Worm (Caenorhabditis elegans): ENCODE data around the gene nhr-50.
"Not testable (repeated sequence)": the region's sequence is repeated elsewhere in the genome, so short reads cannot be mapped to it uniquely, and the experiment has no call there.

The nhr-50 gene

DNA sequence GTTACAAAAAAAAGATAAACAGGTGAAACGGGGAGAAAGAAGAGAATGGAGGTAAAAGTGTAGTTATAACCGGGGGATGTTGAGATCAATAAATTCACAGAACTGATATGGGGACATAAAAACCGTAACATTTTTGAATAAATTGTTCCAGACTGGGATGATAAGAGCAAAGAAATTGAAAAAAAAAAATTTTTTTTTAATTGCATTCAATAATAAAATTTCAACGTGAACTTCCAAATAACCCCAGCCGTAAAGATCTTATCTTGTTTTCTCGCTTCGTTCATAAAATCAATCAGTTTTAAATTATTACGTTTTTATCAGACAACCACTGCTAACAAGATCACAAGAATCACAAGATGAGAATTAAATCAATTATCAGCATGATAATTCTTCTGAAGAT lies 8.6 kb downstream of the nhr-50 start, which contains the start of gene C06C6.7:
TSS of gene C06C6.7 (plus strand) at position 301 of the 400 bp plus-strand sequence.
- not testable (repeated sequence) for TF ChIP-seq nhr-76, pha-4, hlh-1 (tag; optimal IDR thresholded peaks at IDR 0.05)

DNA sequence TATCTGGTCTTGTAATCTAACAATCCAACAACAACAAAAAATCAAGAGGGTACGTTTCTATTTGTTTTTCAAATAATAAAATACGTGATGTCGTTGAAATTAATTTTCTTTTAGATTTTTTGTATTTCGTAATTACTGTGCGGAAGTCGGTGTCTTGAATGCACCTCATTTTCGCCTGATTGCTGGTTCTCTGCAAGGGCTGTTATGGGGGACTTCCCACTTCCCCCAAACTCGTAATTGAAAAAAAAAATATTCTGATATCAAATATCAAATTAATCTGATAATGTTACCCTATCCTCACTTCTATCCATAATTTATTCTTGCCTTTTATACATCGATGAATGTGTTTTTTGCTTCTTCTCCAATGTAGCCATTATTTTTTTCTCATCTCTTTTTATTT lies 12.4 kb downstream of the nhr-50 start, which contains the start of gene F36G9.15:
TSS of gene F36G9.15 (minus strand) at position 101 of the 400 bp plus-strand sequence.
- no peak for TF ChIP-seq bed-3 (GFP tag; optimal IDR thresholded peaks at IDR 0.05)
- TF ChIP-seq blmp-1 (tag; optimal IDR thresholded peaks at IDR 0.05): no peak
- TF ChIP-seq unc-120 (tag; optimal IDR thresholded peaks at IDR 0.05; ENCODE audit: poor library complexity, severe bottlenecking): no peak
- no peak for TF ChIP-seq zip-8 (tag; optimal IDR thresholded peaks at IDR 0.05)
- no peak for TF ChIP-seq elt-1 (tag; optimal IDR thresholded peaks at IDR 0.05; ENCODE audit: borderline replicate concordance, insufficient read depth)
- TF ChIP-seq ceh-43 (GFP tag; optimal IDR thresholded peaks at IDR 0.05): no peak

ce11 chrV:15982733-15983344 lies 17.6 kb downstream of the nhr-50 start, which contains the start of the genes fbxa-99 and F36G9.13:
fbxa-99 (minus strand) TSS chrV:15982854.
F36G9.13 (plus strand) TSS chrV:15983294.
- no peak for TF ChIP-seq nhr-237 (tag; optimal IDR thresholded peaks at IDR 0.05)
- TF ChIP-seq sem-2 (GFP tag; optimal IDR thresholded peaks at IDR 0.05): no peak
- TF ChIP-seq tbx-8 (GFP tag; optimal IDR thresholded peaks at IDR 0.05): no peak
- TF ChIP-seq mep-1 (tag; optimal IDR thresholded peaks at IDR 0.05): no peak
- TF ChIP-seq nhr-76 (tag; optimal IDR thresholded peaks at IDR 0.05): no peak
- TF ChIP-seq nhr-28 (tag; optimal IDR thresholded peaks at IDR 0.05): no peak
- TF ChIP-seq elt-1 (tag; optimal IDR thresholded peaks at IDR 0.05; ENCODE audit: borderline replicate concordance, insufficient read depth): no peak
- no peak for TF ChIP-seq flh-1 (GFP tag; optimal IDR thresholded peaks at IDR 0.05)
- TF ChIP-seq ceh-83 (GFP tag; optimal IDR thresholded peaks at IDR 0.05): no peak

DNA sequence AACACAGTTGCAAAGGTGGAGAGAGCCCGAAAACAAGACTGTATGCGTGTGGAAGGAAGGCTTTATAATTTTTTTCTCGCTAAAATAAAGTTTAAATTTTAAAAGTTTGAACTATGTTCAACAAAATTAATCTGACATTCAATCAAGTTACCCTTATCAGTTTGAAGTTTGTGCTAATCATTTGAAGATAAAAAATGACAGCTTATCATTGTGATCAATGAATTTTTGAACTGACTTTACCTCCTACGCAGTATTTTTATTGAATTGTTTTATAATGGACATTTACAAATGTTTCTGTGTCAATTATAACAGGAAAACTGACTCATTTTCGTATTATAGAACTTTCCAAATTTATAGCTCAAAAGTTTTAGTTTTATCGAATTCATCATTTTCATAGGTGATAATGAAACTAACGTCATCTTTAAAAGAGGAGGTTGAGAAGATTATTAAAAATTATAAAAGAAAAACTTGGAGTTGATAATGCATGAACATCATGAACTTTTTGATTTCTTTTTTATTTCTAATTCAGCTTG lies 22.1 kb downstream of the nhr-50 start, which contains the start of gene oac-20:
TSS of gene oac-20 (plus strand) at position 483 of the 533 bp plus-strand sequence.
- TF ChIP-seq ceh-83 (GFP tag; optimal IDR thresholded peaks at IDR 0.05): no peak
- TF ChIP-seq nhr-2 (tag; optimal IDR thresholded peaks at IDR 0.05): no peak
- no peak for TF ChIP-seq sptf-1 (tag; optimal IDR thresholded peaks at IDR 0.05)

DNA sequence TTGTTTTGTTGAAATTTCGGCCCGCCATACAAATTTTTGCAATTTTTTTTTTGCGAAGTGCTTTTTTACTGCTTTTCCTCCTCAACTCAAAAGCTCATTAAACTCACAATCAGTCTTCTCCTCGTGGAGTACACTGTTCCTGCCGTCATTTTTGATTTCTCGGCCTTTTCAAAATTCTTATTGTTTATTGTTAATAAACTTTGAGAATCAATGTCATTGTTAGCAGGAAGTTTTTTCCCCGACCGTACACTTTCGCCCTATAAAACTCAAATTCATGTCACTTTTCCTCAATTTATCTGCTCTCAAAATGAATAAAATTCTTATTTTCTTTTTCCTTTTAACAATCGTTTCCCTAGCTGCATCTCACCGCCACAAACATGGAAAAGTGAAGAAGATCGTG lies 24.6 kb downstream of the nhr-50 start, which contains the start of gene clec-232:
TSS of gene clec-232 (plus strand) at position 301 of the 400 bp plus-strand sequence.
- TF ChIP-seq ceh-83 (GFP tag; optimal IDR thresholded peaks at IDR 0.05) (no peak), nhr-12 (tag; optimal IDR thresholded peaks at IDR 0.05) (no peak), hlh-1 (tag; optimal IDR thresholded peaks at IDR 0.05) (no peak), elt-3 (tag; optimal IDR thresholded peaks at IDR 0.05) (no peak), nhr-76 (tag; optimal IDR thresholded peaks at IDR 0.05) (no peak), lin-32 (GFP tag; optimal IDR thresholded peaks at IDR 0.05) (no peak), drap-1 (GFP tag; optimal IDR thresholded peaks at IDR 0.05) (no peak), elt-1 (tag; optimal IDR thresholded peaks at IDR 0.05; ENCODE audit: borderline replicate concordance, insufficient read depth) (no peak), M03D4.4 (tag; optimal IDR thresholded peaks at IDR 0.05) (no peak), pha-4 (tag; optimal IDR thresholded peaks at IDR 0.05) (no peak), sem-2 (GFP tag; optimal IDR thresholded peaks at IDR 0.05) (no peak), sptf-1 (tag; optimal IDR thresholded peaks at IDR 0.05) (no peak), unc-39 (tag; optimal IDR thresholded peaks at IDR 0.05) (no peak), snpc-4 (tag; optimal IDR thresholded peaks at IDR 0.05) (no peak)

DNA sequence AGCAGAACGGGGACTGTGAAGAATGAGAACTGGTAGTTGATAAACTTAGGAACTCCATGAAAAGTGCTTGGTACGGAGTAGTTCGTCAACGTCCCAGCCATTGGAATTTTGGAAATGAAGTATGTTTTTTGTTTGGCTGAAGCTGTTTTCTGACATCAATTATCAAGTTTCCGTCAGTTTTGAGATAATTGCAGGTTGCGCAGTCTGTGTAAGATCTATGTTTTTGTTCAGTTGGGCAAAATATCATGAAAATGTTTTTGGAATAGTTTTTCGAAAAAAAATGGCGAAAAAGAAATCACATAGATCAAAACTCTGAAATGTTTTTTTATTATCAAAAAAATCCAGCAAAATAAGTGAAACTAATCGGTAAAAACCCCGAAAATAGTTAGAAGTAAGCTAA lies 25.6 kb downstream of the nhr-50 start, which contains the start of gene sru-22:
TSS of gene sru-22 (minus strand) at position 101 of the 400 bp plus-strand sequence.
- TF ChIP-seq cnd-1 (tag; optimal IDR thresholded peaks at IDR 0.05) (no peak), nhr-76 (tag; optimal IDR thresholded peaks at IDR 0.05) (no peak), tbx-8 (GFP tag; optimal IDR thresholded peaks at IDR 0.05) (no peak), M03D4.4 (tag; optimal IDR thresholded peaks at IDR 0.05) (no peak), mab-5 (tag; optimal IDR thresholded peaks at IDR 0.05) (no peak), bed-3 (GFP tag; optimal IDR thresholded peaks at IDR 0.05) (no peak), drap-1 (GFP tag; optimal IDR thresholded peaks at IDR 0.05) (no peak), ceh-43 (GFP tag; optimal IDR thresholded peaks at IDR 0.05) (no peak), nhr-28 (tag; optimal IDR thresholded peaks at IDR 0.05) (no peak)

Measured in whole organism, mixed stage, embryonic.